Fruit fly (Drosophila melanogaster) whole organism, embryonic: ENCODE measurements around the gene CG4942.

ENCODE experiments used
- CG13287 ChIP-seq: fragments of 200-800 bp; sonication (Bioruptor generic); IDR thresholded peaks from 2 replicates; pipeline ENCODE4 v1.3.6; 2022; ENCODE audit warnings: missing biosample characterization, missing genetic modification characterization; ENCODE audit not compliant: partially characterized antibody
- CG15073 ChIP-seq: fragments of 200-800 bp; sonication (Bioruptor generic); optimal IDR thresholded peaks from 2 replicates; lab custom pipeline; 2016; ENCODE audit warnings: missing biosample characterization, missing genetic modification characterization
- CG15269 ChIP-seq: fragments of 200-800 bp; sonication (Bioruptor generic); optimal IDR thresholded peaks from 2 replicates; lab custom pipeline; 2018; ENCODE audit warnings: missing biosample characterization, mild to moderate bottlenecking, missing genetic modification characterization, moderate library complexity
- CG15479 ChIP-seq: fragments of 200-800 bp; sonication (Bioruptor generic); optimal IDR thresholded peaks from 3 replicates; lab custom pipeline; 2019; ENCODE audit warnings: missing biosample characterization, mild to moderate bottlenecking, missing genetic modification characterization, moderate library complexity
- CG1602 ChIP-seq: fragments of 200-800 bp; sonication (Bioruptor generic); optimal IDR thresholded peaks from 3 replicates; lab custom pipeline; 2016; ENCODE audit warnings: missing biosample characterization, missing genetic modification characterization
- CG16815 ChIP-seq: fragments of 200-800 bp; sonication (Bioruptor generic); optimal IDR thresholded peaks from 3 replicates; lab custom pipeline; 2017; ENCODE audit warnings: missing biosample characterization, mild to moderate bottlenecking, missing genetic modification characterization
- CG16863 ChIP-seq: fragments of 200-800 bp; sonication (Bioruptor generic); optimal IDR thresholded peaks from 3 replicates; lab custom pipeline; 2016; ENCODE audit warnings: missing biosample characterization, missing genetic modification characterization
- CG1832 ChIP-seq: fragments of 200-800 bp; sonication (Bioruptor generic); optimal IDR thresholded peaks from 2 replicates; lab custom pipeline; 2017; ENCODE audit warnings: missing biosample characterization, mild to moderate bottlenecking, missing genetic modification characterization, inconsistent platforms
- CG18599 ChIP-seq: fragments of 200-800 bp; sonication (Bioruptor generic); optimal IDR thresholded peaks from 3 replicates; lab custom pipeline; 2017; ENCODE audit warnings: missing biosample characterization, missing genetic modification characterization, mild to moderate bottlenecking, moderate library complexity, missing genetic modification reagents
- CG2116 ChIP-seq: fragments of 200-800 bp; sonication (Bioruptor generic); optimal IDR thresholded peaks from 3 replicates; lab custom pipeline; 2018; ENCODE audit warnings: missing biosample characterization, mild to moderate bottlenecking, missing genetic modification characterization
- CG30020 ChIP-seq: fragments of 200-800 bp; optimal IDR thresholded peaks from 2 replicates; lab custom pipeline; 2019; ENCODE audit warnings: missing biosample characterization, mild to moderate bottlenecking, missing genetic modification characterization, moderate library complexity
- CG31224 ChIP-seq: fragments of 200-800 bp; sonication (Bioruptor generic); IDR thresholded peaks from 2 replicates; pipeline ENCODE4 v1.3.6; 2022; ENCODE audit warnings: missing biosample characterization, missing genetic modification characterization
- CG33213 ChIP-seq: fragments of 200-800 bp; sonication (Bioruptor generic); optimal IDR thresholded peaks from 3 replicates; lab custom pipeline; 2016; ENCODE audit warnings: missing biosample characterization, missing genetic modification characterization
- CG3726 ChIP-seq: fragments of 200-800 bp; sonication (Bioruptor generic); IDR thresholded peaks from 3 replicates; pipeline ENCODE4, ENCODE4 v1.3.6; 2022; ENCODE audit warnings: missing biosample characterization, missing genetic modification characterization
- CG3995 ChIP-seq: fragments of 200-800 bp; sonication (Bioruptor generic); optimal IDR thresholded peaks from 3 replicates; lab custom pipeline; 2016; ENCODE audit warnings: missing biosample characterization, missing genetic modification characterization
- CG4854 ChIP-seq: fragments of 200-800 bp; sonication (Bioruptor generic); optimal IDR thresholded peaks from 2 replicates; lab custom pipeline; 2016; ENCODE audit warnings: missing biosample characterization, missing genetic modification characterization, inconsistent platforms
- CG5180 ChIP-seq: fragments of 200-800 bp; sonication (Bioruptor generic); optimal IDR thresholded peaks from 3 replicates; lab custom pipeline; 2017; ENCODE audit warnings: missing biosample characterization, missing genetic modification characterization, mild to moderate bottlenecking, moderate library complexity, missing genetic modification reagents
- CG5245 ChIP-seq: fragments of 200-800 bp; sonication (Bioruptor generic); optimal IDR thresholded peaks from 3 replicates; lab custom pipeline; 2016; ENCODE audit warnings: missing biosample characterization, missing genetic modification characterization
- CG6689 ChIP-seq: fragments of 200-800 bp; sonication (Bioruptor generic); IDR thresholded peaks from 2 replicates; pipeline ENCODE4 v1.3.6; 2022; ENCODE audit warnings: missing biosample characterization, missing genetic modification characterization
- CG7271 ChIP-seq: fragments of 200-800 bp; sonication (Bioruptor generic); optimal IDR thresholded peaks from 2 replicates; lab custom pipeline; 2018; ENCODE audit warnings: missing biosample characterization, mild to moderate bottlenecking, missing genetic modification characterization, moderate library complexity
- CG8388 ChIP-seq: fragments of 200-800 bp; sonication (Bioruptor generic); optimal IDR thresholded peaks from 2 replicates; lab custom pipeline; 2019; ENCODE audit warnings: missing biosample characterization, mild to moderate bottlenecking, missing genetic modification characterization, moderate library complexity
- CG8924 ChIP-seq: fragments of 200-800 bp; optimal IDR thresholded peaks from 3 replicates; lab custom pipeline; 2019; ENCODE audit warnings: missing biosample characterization, mild to moderate bottlenecking, missing genetic modification characterization, moderate library complexity
- CG9609 ChIP-seq: fragments of 200-800 bp; sonication (Bioruptor generic); optimal IDR thresholded peaks from 3 replicates; lab custom pipeline; 2016; ENCODE audit warnings: missing biosample characterization, missing genetic modification characterization
- CG9876 ChIP-seq: fragments of 200-800 bp; sonication (Bioruptor generic); optimal IDR thresholded peaks from 2 replicates; lab custom pipeline; 2016; ENCODE audit warnings: missing biosample characterization, missing genetic modification characterization
- CHES-1-like ChIP-seq: fragments of 200-800 bp; sonication (Bioruptor generic); optimal IDR thresholded peaks from 2 replicates; lab custom pipeline; 2016; ENCODE audit warnings: missing biosample characterization, missing genetic modification characterization
- CTCF ChIP-seq: fragments of 200-800 bp; sonication (Bioruptor generic); optimal IDR thresholded peaks from 2 replicates; lab custom pipeline; 2017; ENCODE audit warnings: missing biosample characterization, mild to moderate bottlenecking, missing genetic modification characterization, moderate library complexity
- CoRest ChIP-seq: fragments of 200-800 bp; sonication (Bioruptor generic); optimal IDR thresholded peaks from 3 replicates; lab custom pipeline; 2018; ENCODE audit warnings: missing biosample characterization, mild to moderate bottlenecking, missing genetic modification characterization, moderate library complexity
- Dad ChIP-seq: fragments of 200-800 bp; sonication (Bioruptor generic); optimal IDR thresholded peaks from 3 replicates; lab custom pipeline; 2016; ENCODE audit warnings: missing biosample characterization, missing genetic modification characterization
- Dbx ChIP-seq: fragments of 200-800 bp; sonication (Bioruptor generic); IDR thresholded peaks from 3 replicates; pipeline ENCODE4 v1.3.6; 2022; ENCODE audit warnings: missing biosample characterization, missing genetic modification characterization
- Dip3 ChIP-seq: fragments of 200-800 bp; sonication (Bioruptor generic); optimal IDR thresholded peaks from 3 replicates; lab custom pipeline; 2016; ENCODE audit warnings: missing biosample characterization, missing genetic modification characterization
- Doc3 ChIP-seq: fragments of 200-800 bp; sonication (Bioruptor generic); IDR thresholded peaks from 3 replicates; pipeline ENCODE4 v1.3.6; 2022; ENCODE audit warnings: missing biosample characterization, missing genetic modification characterization; ENCODE audit not compliant: partially characterized antibody
- Eip74EF ChIP-seq, 2 experiments: fragments of 200-800 bp in 1 of 2; fragments of >200 bp in 1 of 2; sonication (Bioruptor generic) in 1 of 2; optimal IDR thresholded peaks; 2 replicates each; lab custom pipeline; 2017 to 2019; ENCODE audit warnings: missing biosample characterization in 2 of 2, missing genetic modification characterization in 2 of 2, mild to moderate bottlenecking in 1 of 2, moderate library complexity in 1 of 2
- Hmr ChIP-seq: fragments of 200-800 bp; sonication (Bioruptor generic); optimal IDR thresholded peaks from 3 replicates; lab custom pipeline; 2017; ENCODE audit warnings: mild to moderate bottlenecking, missing biosample characterization, missing genetic modification reagents, missing genetic modification characterization
- Mes4 ChIP-seq: fragments of 200-800 bp; sonication (Bioruptor generic); optimal IDR thresholded peaks from 2 replicates; lab custom pipeline; 2016; ENCODE audit warnings: missing biosample characterization, missing genetic modification characterization
- Oaz ChIP-seq: fragments of 200-800 bp; sonication (Bioruptor generic); IDR thresholded peaks from 2 replicates; pipeline ENCODE4 v1.3.6; 2022; ENCODE audit warnings: missing biosample characterization, missing genetic modification characterization
- Stat92E ChIP-seq, 3 experiments: fragments of >200 bp in 2 of 3; fragments of 200-800 bp in 1 of 3; sonication (Bioruptor generic) in 1 of 3; optimal IDR thresholded peaks; 2 replicates each; lab custom pipeline; 2017 to 2019; ENCODE audit warnings: missing biosample characterization in 3 of 3, missing genetic modification characterization in 3 of 3, mild to moderate bottlenecking in 1 of 3, moderate library complexity in 1 of 3
- bcd ChIP-seq: fragments of 200-800 bp; sonication (Bioruptor generic); optimal IDR thresholded peaks from 2 replicates; lab custom pipeline; 2017; ENCODE audit warnings: missing biosample characterization, mild to moderate bottlenecking, missing genetic modification characterization
- dmrt99B ChIP-seq: fragments of 200-800 bp; sonication (Bioruptor generic); optimal IDR thresholded peaks from 2 replicates; lab custom pipeline; 2018; ENCODE audit warnings: missing biosample characterization, mild to moderate bottlenecking, missing genetic modification characterization, moderate library complexity
- fd96Cb ChIP-seq: fragments of 200-800 bp; sonication (Bioruptor generic); optimal IDR thresholded peaks from 2 replicates; lab custom pipeline; 2018; ENCODE audit warnings: missing biosample characterization, mild to moderate bottlenecking, missing genetic modification characterization, moderate library complexity
- gce ChIP-seq: fragments of 200-800 bp; sonication (Bioruptor generic); IDR thresholded peaks from 3 replicates; pipeline ENCODE4 v1.3.6; 2022; ENCODE audit warnings: missing biosample characterization, missing genetic modification characterization
- grn ChIP-seq: fragments of 200-800 bp; sonication (Bioruptor generic); optimal IDR thresholded peaks from 3 replicates; lab custom pipeline; 2017; ENCODE audit warnings: missing biosample characterization, missing genetic modification characterization
- klu ChIP-seq: fragments of 200-800 bp; sonication (Bioruptor generic); IDR thresholded peaks from 2 replicates; pipeline ENCODE4 v1.3.6; 2022; ENCODE audit warnings: missing biosample characterization, missing genetic modification characterization
- otp ChIP-seq: fragments of 200-800 bp; sonication (Bioruptor generic); IDR thresholded peaks from 3 replicates; pipeline ENCODE4, ENCODE4 v1.3.6; 2022; ENCODE audit warnings: missing biosample characterization, missing genetic modification characterization
- pum ChIP-seq: fragments of 200-800 bp; sonication (Bioruptor generic); optimal IDR thresholded peaks from 2 replicates; lab custom pipeline; 2016; ENCODE audit warnings: missing biosample characterization, missing genetic modification characterization
- ro ChIP-seq: fragments of 200-800 bp; sonication (Bioruptor generic); IDR thresholded peaks from 2 replicates; pipeline ENCODE4 v1.3.6; 2022; ENCODE audit warnings: missing biosample characterization, missing genetic modification characterization
- row ChIP-seq: fragments of 200-800 bp; sonication (Bioruptor generic); IDR thresholded peaks from 3 replicates; pipeline ENCODE4 v1.3.6; 2022; ENCODE audit warnings: missing biosample characterization, missing genetic modification characterization
- scrt ChIP-seq: fragments of 200-800 bp; sonication (Bioruptor generic); optimal IDR thresholded peaks from 2 replicates; lab custom pipeline; 2018; ENCODE audit warnings: missing biosample characterization, mild to moderate bottlenecking, missing genetic modification characterization, moderate library complexity
- trh ChIP-seq: fragments of 200-800 bp; sonication (Bioruptor generic); optimal IDR thresholded peaks from 2 replicates; lab custom pipeline; 2016; ENCODE audit warnings: missing biosample characterization, missing genetic modification characterization
- ttk ChIP-seq: fragments of 200-800 bp; sonication (Bioruptor generic); IDR thresholded peaks from 2 replicates; pipeline ENCODE4 v2.1.2; 2022; ENCODE audit warnings: missing biosample characterization, missing genetic modification characterization
- tx ChIP-seq: fragments of 200-800 bp; sonication (Bioruptor generic); optimal IDR thresholded peaks from 2 replicates; lab custom pipeline; 2016; ENCODE audit warnings: missing biosample characterization, missing genetic modification characterization
- zen ChIP-seq: fragments of 200-800 bp; sonication (Bioruptor generic); optimal IDR thresholded peaks from 3 replicates; lab custom pipeline; 2018; ENCODE audit warnings: missing biosample characterization, mild to moderate bottlenecking, missing genetic modification characterization, moderate library complexity

The CG4942 gene

dm6 chr3L:9028057-9028456 lies 44.8 kb upstream of the CG4942 start (continued):
- no peak for TF ChIP-seq grn
- no peak for TF ChIP-seq trh
- TF ChIP-seq CG7271 (tag; lab: Kevin White, UChicago) = no peak
- peak; percentile 17 for TF ChIP-seq Mes4 (GFP tag; lab: Kevin White, UChicago)
- peak; percentile 69 for TF ChIP-seq CG8924 (tag; lab: Kevin White, UChicago)
- TF ChIP-seq Stat92E (GFP tag; optimal IDR thresholded peaks at IDR 0.05; lab: Kevin White, UChicago) = no peak
- no peak for TF ChIP-seq CG13287 (GFP tag; lab: Robert Waterston, UW)
- peak; percentile 1 for TF ChIP-seq CHES-1-like (GFP tag; lab: Kevin White, UChicago)
- TF ChIP-seq CG15479 (GFP tag; lab: Kevin White, UChicago) = no peak
- TF ChIP-seq CG6689 (GFP tag; lab: Robert Waterston, UW) = 0 out of 2 replicates have a peak, but pooled peaks have one; percentile 33
- TF ChIP-seq CG18599 (GFP tag; lab: Kevin White, UChicago) = no peak
- TF ChIP-seq Oaz (GFP tag; lab: Robert Waterston, UW) = no peak
- TF ChIP-seq CG30020 (tag; lab: Kevin White, UChicago) = no peak
- TF ChIP-seq CG15269 (tag; lab: Kevin White, UChicago) = peak; percentile 30
- TF ChIP-seq Eip74EF (GFP tag; optimal IDR thresholded peaks at IDR 0.05; lab: Kevin White, UChicago) = no peak
- TF ChIP-seq CG5180 (GFP tag; lab: Kevin White, UChicago) = no peak
- TF ChIP-seq CG3995 (GFP tag; lab: Kevin White, UChicago) = no peak
- TF ChIP-seq CG1832 (GFP tag; lab: Kevin White, UChicago) = no peak
- TF ChIP-seq CG9609 (GFP tag; lab: Kevin White, UChicago) = peak; percentile 38
- no peak for TF ChIP-seq ttk
- peak; percentile 3 for TF ChIP-seq CG16863 (GFP tag; lab: Kevin White, UChicago)
- TF ChIP-seq CG16815 = peak; percentile 36
- no peak for TF ChIP-seq klu (GFP tag; lab: Robert Waterston, UW)
- TF ChIP-seq CoRest (tag; lab: Kevin White, UChicago) = peak; percentile 63
- TF ChIP-seq Doc3 = no peak
- peak; percentile 42 for TF ChIP-seq CG8388 (GFP tag; lab: Kevin White, UChicago)
- TF ChIP-seq pum = peak; percentile 39
- TF ChIP-seq Hmr (GFP tag; lab: Kevin White, UChicago) = no peak
- no peak for TF ChIP-seq Dip3
- TF ChIP-seq CG1602 (GFP tag; lab: Kevin White, UChicago) = peak; percentile 47
- peak; percentile 0 for TF ChIP-seq CG5245 (GFP tag; lab: Kevin White, UChicago)
- peak; percentile 36 for TF ChIP-seq dmrt99B
- no peak for TF ChIP-seq CG9876 (GFP tag; lab: Kevin White, UChicago)
- TF ChIP-seq row = peak; percentile 58
- 0 out of 3 replicates have a peak, but pooled peaks have one; percentile 13 for TF ChIP-seq otp
- TF ChIP-seq CG3726 (GFP tag; lab: Robert Waterston, UW) = no peak
- no peak for TF ChIP-seq CG15073 (GFP tag; lab: Kevin White, UChicago)
- no peak for TF ChIP-seq gce (GFP tag; lab: Robert Waterston, UW)
- no peak for TF ChIP-seq CG33213
- no peak for TF ChIP-seq scrt (GFP tag; lab: Kevin White, UChicago)
- TF ChIP-seq bcd (GFP tag; lab: Kevin White, UChicago) = peak; percentile 35
- TF ChIP-seq tx = no peak
- no peak for TF ChIP-seq CG2116 (GFP tag; lab: Kevin White, UChicago)
- TF ChIP-seq CG31224 (GFP tag; lab: Robert Waterston, UW) = no peak
- no peak for TF ChIP-seq CG4854
- TF ChIP-seq Dad (GFP tag; lab: Kevin White, UChicago) = no peak
- no peak for TF ChIP-seq CTCF
- no peak for TF ChIP-seq Dbx (GFP tag; lab: Robert Waterston, UW)
- TF ChIP-seq zen (tag; lab: Kevin White, UChicago) = peak; percentile 61
- TF ChIP-seq ro (GFP tag; lab: Robert Waterston, UW) = no peak
- peak; percentile 42 for TF ChIP-seq fd96Cb (tag; lab: Kevin White, UChicago)
